Fruit fly (Drosophila melanogaster) whole organism, embryonic: ENCODE results near the gene CG8372.

Experiments used
- BEAF-32 ChIP-seq: fragments of 200-800 bp; sonication (Bioruptor generic); optimal IDR thresholded peaks from 3 replicates; lab custom pipeline; 2017; ENCODE audit warnings: missing biosample characterization, missing genetic modification characterization, mild to moderate bottlenecking, moderate library complexity, missing genetic modification reagents
- CG31365 ChIP-seq: fragments of 200-800 bp; sonication (Bioruptor generic); optimal IDR thresholded peaks from 2 replicates; lab custom pipeline; 2018; ENCODE audit warnings: missing biosample characterization, mild to moderate bottlenecking, missing genetic modification characterization
- CG32772 ChIP-seq: fragments of 200-800 bp; sonication (Bioruptor generic); IDR thresholded peaks from 2 replicates; pipeline ENCODE4 v1.3.6; 2022; ENCODE audit warnings: missing biosample characterization, missing genetic modification characterization
- CG4617 ChIP-seq: fragments of 200-800 bp; sonication (Bioruptor generic); optimal IDR thresholded peaks from 3 replicates; lab custom pipeline; 2016; ENCODE audit warnings: missing biosample characterization, missing genetic modification characterization, borderline replicate concordance
- CG6272 ChIP-seq: fragments of 200-800 bp; sonication (Bioruptor generic); IDR thresholded peaks from 2 replicates; pipeline ENCODE4 v1.3.6; 2022; ENCODE audit warnings: missing biosample characterization, missing genetic modification characterization
- CG9797 ChIP-seq: fragments of 200-800 bp; sonication (Bioruptor generic); optimal IDR thresholded peaks from 3 replicates; lab custom pipeline; 2018; ENCODE audit warnings: missing biosample characterization, mild to moderate bottlenecking, missing genetic modification characterization
- CoRest ChIP-seq: fragments of 200-800 bp; sonication (Bioruptor generic); optimal IDR thresholded peaks from 3 replicates; lab custom pipeline; 2018; ENCODE audit warnings: missing biosample characterization, mild to moderate bottlenecking, missing genetic modification characterization, moderate library complexity
- ap ChIP-seq: fragments of 200-800 bp; sonication (Bioruptor generic); IDR thresholded peaks from 2 replicates; pipeline ENCODE4 v1.3.6; 2022; ENCODE audit warnings: missing biosample characterization, missing genetic modification characterization
- cg ChIP-seq: fragments of 200-800 bp; sonication (Bioruptor generic); optimal IDR thresholded peaks from 3 replicates; lab custom pipeline; 2019; ENCODE audit warnings: missing biosample characterization, mild to moderate bottlenecking, missing genetic modification characterization, moderate library complexity
- onecut ChIP-seq: fragments of 200-800 bp; sonication (Bioruptor generic); IDR thresholded peaks from 2 replicates; pipeline ENCODE4 v1.3.6; 2022; ENCODE audit warnings: missing biosample characterization, missing genetic modification characterization

DNA sequence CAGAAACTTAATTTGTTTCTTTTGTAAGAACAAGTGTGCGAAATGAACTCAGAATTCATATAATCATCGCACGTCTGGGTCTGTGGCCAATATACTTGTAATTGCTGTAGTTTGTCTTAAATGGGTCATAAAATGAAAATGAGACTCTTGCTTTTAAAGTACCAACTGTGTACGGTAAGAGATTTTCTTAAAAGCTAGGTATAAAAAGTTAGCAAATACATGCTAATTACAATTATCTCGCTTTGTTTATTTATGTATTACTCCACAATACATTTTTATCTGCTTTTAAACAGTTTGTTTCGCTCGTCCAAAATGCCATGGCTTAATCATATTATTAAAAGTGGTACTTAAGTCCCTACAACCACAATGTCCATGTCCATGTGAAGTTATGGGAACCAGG lies 9.0 kb downstream of the CG8372 start:
- TF ChIP-seq CG31365 (tag; lab: Kevin White, UChicago) = no peak
- no peak for TF ChIP-seq BEAF-32 (GFP tag; lab: Kevin White, UChicago)
- no peak for TF ChIP-seq CG6272 (GFP tag; lab: Robert Waterston, UW)
- TF ChIP-seq CG9797 (GFP tag; lab: Kevin White, UChicago) = no peak
- no peak for TF ChIP-seq CG32772
- no peak for TF ChIP-seq ap (GFP tag; lab: Robert Waterston, UW)
- no peak for TF ChIP-seq CoRest
- no peak for TF ChIP-seq onecut (GFP tag; lab: Robert Waterston, UW)
- TF ChIP-seq CG4617 (GFP tag; lab: Kevin White, UChicago) = no peak
- TF ChIP-seq cg = no peak
